Fruit fly (Drosophila melanogaster) whole organism, embryonic: ENCODE results near the gene Rfx.

ENCODE experiments used
- Adf1 ChIP-seq: fragments of 200-800 bp; sonication (Bioruptor generic); IDR thresholded peaks from 2 replicates; pipeline ENCODE4 v1.3.6; 2022; ENCODE audit warnings: missing biosample characterization, missing genetic modification characterization
- Aef1 ChIP-seq: fragments of 200-800 bp; sonication (Bioruptor generic); IDR thresholded peaks from 3 replicates; pipeline ENCODE4 v1.3.6; 2022; ENCODE audit warnings: missing biosample characterization, missing genetic modification characterization
- CG10366 ChIP-seq: fragments of 200-800 bp; sonication (Bioruptor generic); IDR thresholded peaks from 2 replicates; pipeline ENCODE4 v1.3.6; 2022; ENCODE audit warnings: missing biosample characterization, missing genetic modification characterization
- CG11085 ChIP-seq: fragments of 200-800 bp; sonication (Bioruptor generic); IDR thresholded peaks from 2 replicates; pipeline ENCODE4 v1.3.6; 2022; ENCODE audit warnings: missing biosample characterization, missing genetic modification characterization
- CG11560 ChIP-seq: fragments of 200-800 bp; sonication (Bioruptor generic); IDR thresholded peaks from 3 replicates; pipeline ENCODE4 v1.3.6; 2022; ENCODE audit warnings: missing biosample characterization, missing genetic modification characterization
- CG11723 ChIP-seq: fragments of 200-800 bp; sonication (Bioruptor generic); optimal IDR thresholded peaks from 2 replicates; lab custom pipeline; 2017; ENCODE audit warnings: missing biosample characterization, mild to moderate bottlenecking, missing genetic modification characterization
- CG12219 ChIP-seq: fragments of 200-800 bp; sonication (Bioruptor generic); optimal IDR thresholded peaks from 3 replicates; lab custom pipeline; 2018; ENCODE audit warnings: missing biosample characterization, mild to moderate bottlenecking, missing genetic modification characterization
- CG14441 ChIP-seq: fragments of 200-800 bp; sonication (Bioruptor generic); IDR thresholded peaks from 2 replicates; pipeline ENCODE4 v1.3.6; 2022; ENCODE audit warnings: missing biosample characterization, missing genetic modification characterization
- CG16813 ChIP-seq: fragments of 200-800 bp; sonication (Bioruptor generic); IDR thresholded peaks from 3 replicates; pipeline ENCODE4 v1.3.6; 2022; ENCODE audit warnings: missing biosample characterization, missing genetic modification characterization; ENCODE audit not compliant: partially characterized antibody
- CG2120 ChIP-seq: fragments of 200-800 bp; sonication (Bioruptor generic); optimal IDR thresholded peaks from 3 replicates; lab custom pipeline; 2016; ENCODE audit warnings: missing biosample characterization, missing genetic modification characterization
- CG2199 ChIP-seq: fragments of 200-800 bp; sonication (Bioruptor generic); IDR thresholded peaks from 3 replicates; pipeline ENCODE4 v1.3.6; 2022; ENCODE audit warnings: missing biosample characterization, missing genetic modification characterization
- CG2678 ChIP-seq: fragments of 200-800 bp; sonication (Bioruptor generic); optimal IDR thresholded peaks from 3 replicates; lab custom pipeline; 2019; ENCODE audit warnings: missing biosample characterization, mild to moderate bottlenecking, missing genetic modification characterization, moderate library complexity
- CG2712 ChIP-seq: fragments of 200-800 bp; optimal IDR thresholded peaks from 3 replicates; lab custom pipeline; 2019; ENCODE audit warnings: missing biosample characterization, mild to moderate bottlenecking, missing genetic modification characterization, moderate library complexity
- CG3407 ChIP-seq: fragments of 200-800 bp; sonication (Bioruptor generic); optimal IDR thresholded peaks from 2 replicates; lab custom pipeline; 2018; ENCODE audit warnings: missing biosample characterization, mild to moderate bottlenecking, missing genetic modification characterization
- CG4404 ChIP-seq: fragments of 200-800 bp; sonication (Bioruptor generic); IDR thresholded peaks from 2 replicates; pipeline ENCODE4 v1.3.6; 2022; ENCODE audit warnings: missing biosample characterization, missing genetic modification characterization
- CG4820 ChIP-seq: fragments of 200-800 bp; sonication (Bioruptor generic); optimal IDR thresholded peaks from 3 replicates; lab custom pipeline; 2016; ENCODE audit warnings: missing biosample characterization, missing genetic modification characterization
- CG7372 ChIP-seq: fragments of 200-800 bp; sonication (Bioruptor generic); IDR thresholded peaks from 2 replicates; pipeline ENCODE4 v1.3.6; 2022; ENCODE audit warnings: missing biosample characterization, missing genetic modification characterization
- CG8765 ChIP-seq: fragments of 200-800 bp; sonication (Bioruptor generic); IDR thresholded peaks from 2 replicates; pipeline ENCODE4 v1.3.6; 2022; ENCODE audit warnings: missing biosample characterization, missing genetic modification characterization
- CG8924 ChIP-seq: fragments of 200-800 bp; optimal IDR thresholded peaks from 3 replicates; lab custom pipeline; 2019; ENCODE audit warnings: missing biosample characterization, mild to moderate bottlenecking, missing genetic modification characterization, moderate library complexity
- CG9932 ChIP-seq: fragments of 200-800 bp; sonication (Bioruptor generic); IDR thresholded peaks from 2 replicates; pipeline ENCODE4 v1.3.6; 2022; ENCODE audit warnings: missing biosample characterization, missing genetic modification characterization
- D ChIP-seq, 2 experiments: fragments of 200-800 bp in 1 of 2; fragments of >200 bp in 1 of 2; sonication (Bioruptor generic) in 1 of 2; optimal IDR thresholded peaks; 2 replicates in 1 of 2; 3 replicates in 1 of 2; lab custom pipeline; 2017; ENCODE audit warnings: mild to moderate bottlenecking in 1 of 2, missing biosample characterization in 1 of 2, missing genetic modification characterization in 1 of 2, missing genetic modification reagents in 1 of 2
- Eip74EF ChIP-seq, 2 experiments: fragments of 200-800 bp in 1 of 2; fragments of >200 bp in 1 of 2; sonication (Bioruptor generic) in 1 of 2; optimal IDR thresholded peaks; 2 replicates each; lab custom pipeline; 2017 to 2019; ENCODE audit warnings: missing biosample characterization in 2 of 2, missing genetic modification characterization in 2 of 2, mild to moderate bottlenecking in 1 of 2, moderate library complexity in 1 of 2
- HmgD ChIP-seq: fragments of 200-800 bp; sonication (Bioruptor generic); optimal IDR thresholded peaks from 3 replicates; lab custom pipeline; 2016; ENCODE audit warnings: missing biosample characterization, missing genetic modification characterization
- HmgZ ChIP-seq: fragments of 200-800 bp; sonication (Bioruptor generic); optimal IDR thresholded peaks from 2 replicates; lab custom pipeline; 2018; ENCODE audit warnings: missing biosample characterization, mild to moderate bottlenecking, missing genetic modification characterization
- Hmr ChIP-seq: fragments of 200-800 bp; sonication (Bioruptor generic); optimal IDR thresholded peaks from 3 replicates; lab custom pipeline; 2017; ENCODE audit warnings: mild to moderate bottlenecking, missing biosample characterization, missing genetic modification reagents, missing genetic modification characterization
- Jarid2 ChIP-seq: fragments of 200-800 bp; sonication (Bioruptor generic); optimal IDR thresholded peaks from 3 replicates; lab custom pipeline; 2017; ENCODE audit warnings: mild to moderate bottlenecking, missing biosample characterization, missing genetic modification reagents, missing genetic modification characterization
- Lpt ChIP-seq: fragments of >200 bp; optimal IDR thresholded peaks from 2 replicates; lab custom pipeline; 2018; ENCODE audit warnings: missing biosample characterization, missing genetic modification characterization
- NC2α ChIP-seq: fragments of 200-800 bp; sonication (Bioruptor generic); optimal IDR thresholded peaks from 2 replicates; lab custom pipeline; 2016; ENCODE audit warnings: missing biosample characterization, missing genetic modification characterization
- NfI ChIP-seq: fragments of 200-800 bp; sonication (Bioruptor generic); optimal IDR thresholded peaks from 3 replicates; lab custom pipeline; 2018; ENCODE audit warnings: missing biosample characterization, mild to moderate bottlenecking, missing genetic modification characterization, moderate library complexity
- Ssrp ChIP-seq: fragments of 200-800 bp; sonication (Bioruptor generic); optimal IDR thresholded peaks from 2 replicates; lab custom pipeline; 2018; ENCODE audit warnings: missing biosample characterization, mild to moderate bottlenecking, missing genetic modification characterization, moderate library complexity
- Trl ChIP-seq, 3 experiments: fragments of >200 bp in 2 of 3; fragments of 200-800 bp in 1 of 3; sonication (Bioruptor generic) in 1 of 3; optimal IDR thresholded peaks; 2 replicates in 1 of 3; 3 replicates in 2 of 3; lab custom pipeline; 2016 to 2017; ENCODE audit warnings: missing biosample characterization in 1 of 3, missing genetic modification characterization in 1 of 3
- Usf ChIP-seq: fragments of 200-800 bp; sonication (Bioruptor generic); optimal IDR thresholded peaks from 2 replicates; lab custom pipeline; 2017; ENCODE audit warnings: missing genotype, missing biosample characterization, missing genetic modification characterization
- abd-A ChIP-seq: fragments of 200-800 bp; sonication (Bioruptor generic); optimal IDR thresholded peaks from 3 replicates; lab custom pipeline; 2019; ENCODE audit warnings: missing biosample characterization, mild to moderate bottlenecking, missing genetic modification characterization, moderate library complexity
- bcd ChIP-seq: fragments of 200-800 bp; sonication (Bioruptor generic); optimal IDR thresholded peaks from 2 replicates; lab custom pipeline; 2017; ENCODE audit warnings: missing biosample characterization, mild to moderate bottlenecking, missing genetic modification characterization
- croc ChIP-seq: fragments of 200-800 bp; sonication (Bioruptor generic); conservative IDR thresholded peaks from 3 replicates; pipeline ENCODE4 v1.3.6; 2022; ENCODE audit warnings: missing biosample characterization, missing genetic modification characterization
- dmrt99B ChIP-seq: fragments of 200-800 bp; sonication (Bioruptor generic); optimal IDR thresholded peaks from 2 replicates; lab custom pipeline; 2018; ENCODE audit warnings: missing biosample characterization, mild to moderate bottlenecking, missing genetic modification characterization, moderate library complexity
- esg ChIP-seq: fragments of 200-800 bp; sonication (Bioruptor generic); conservative IDR thresholded peaks from 2 replicates; pipeline ENCODE4 v1.3.6; 2022; ENCODE audit warnings: missing biosample characterization, missing genetic modification characterization
- ewg ChIP-seq: fragments of 200-800 bp; sonication (Bioruptor generic); optimal IDR thresholded peaks from 3 replicates; lab custom pipeline; 2017; ENCODE audit warnings: mild to moderate bottlenecking, missing biosample characterization, missing genetic modification reagents, missing genetic modification characterization
- h ChIP-seq: fragments of >200 bp; optimal IDR thresholded peaks from 2 replicates; lab custom pipeline; 2017
- insv ChIP-seq, 2 experiments: fragments of 200-800 bp; sonication (Bioruptor generic); optimal IDR thresholded peaks; 3 replicates each; lab custom pipeline; 2016 to 2018; ENCODE audit warnings: missing biosample characterization in 2 of 2, missing genetic modification characterization in 2 of 2
- jigr1 ChIP-seq: fragments of 200-800 bp; sonication (Bioruptor generic); IDR thresholded peaks from 3 replicates; pipeline ENCODE4 v1.3.6; 2022; ENCODE audit warnings: missing biosample characterization, missing genetic modification characterization
- luna ChIP-seq: fragments of 200-800 bp; sonication (Bioruptor generic); optimal IDR thresholded peaks from 2 replicates; lab custom pipeline; 2016; ENCODE audit warnings: missing biosample characterization, missing genetic modification characterization
- pfk ChIP-seq: fragments of 200-800 bp; sonication (Bioruptor generic); optimal IDR thresholded peaks from 2 replicates; lab custom pipeline; 2018; ENCODE audit warnings: missing biosample characterization, mild to moderate bottlenecking, missing genetic modification characterization, moderate library complexity
- sens-2 ChIP-seq: fragments of 200-800 bp; sonication (Bioruptor generic); IDR thresholded peaks from 2 replicates; pipeline ENCODE4 v1.3.6; 2022; ENCODE audit warnings: missing biosample characterization, missing genetic modification characterization
- seq ChIP-seq: fragments of 200-800 bp; sonication (Bioruptor generic); IDR thresholded peaks from 2 replicates; pipeline ENCODE4 v1.3.6; 2022; ENCODE audit warnings: missing biosample characterization, missing genetic modification characterization
- sima ChIP-seq: fragments of 200-800 bp; sonication (Bioruptor generic); optimal IDR thresholded peaks from 2 replicates; lab custom pipeline; 2016; ENCODE audit warnings: missing biosample characterization, missing genetic modification characterization
- sob ChIP-seq: fragments of 200-800 bp; sonication (Bioruptor generic); IDR thresholded peaks from 2 replicates; pipeline ENCODE4 v1.3.6; 2022; ENCODE audit warnings: missing biosample characterization, missing genetic modification characterization
- tin ChIP-seq: fragments of 200-800 bp; sonication (Bioruptor generic); optimal IDR thresholded peaks from 3 replicates; lab custom pipeline; 2016; ENCODE audit warnings: missing biosample characterization, missing genetic modification characterization
- ttk ChIP-seq: fragments of 200-800 bp; sonication (Bioruptor generic); IDR thresholded peaks from 2 replicates; pipeline ENCODE4 v2.1.2; 2022; ENCODE audit warnings: missing biosample characterization, missing genetic modification characterization

The Rfx gene

dm6 chr3R:10356563-10357363 is 21.1 kb downstream of the Rfx start (continued):
- TF ChIP-seq abd-A (tag; lab: Kevin White, UChicago) (no peak), CG2199 (GFP tag; lab: Robert Waterston, UW) (no peak), CG2712 (peak; percentile 87), CG16813 (GFP tag; lab: Robert Waterston, UW) (no peak), Aef1 (GFP tag; lab: Robert Waterston, UW) (no peak), CG3407 (peak; percentile 76), sens-2 (GFP tag; lab: Robert Waterston, UW) (no peak), CG11085 (no peak), CG12219 (GFP tag; lab: Kevin White, UChicago) (peak; percentile 77), pfk (no peak), D (optimal IDR thresholded peaks at IDR 0.05; lab: Kevin White, UChicago) (no peak), D (GFP tag; optimal IDR thresholded peaks at IDR 0.05; lab: Kevin White, UChicago) (peak; percentile 67), CG14441 (no peak), seq (GFP tag; lab: Robert Waterston, UW) (no peak), CG2120 (peak; percentile 80), h (lab: Kevin White, UChicago) (no peak), HmgZ (tag; lab: Kevin White, UChicago) (peak; percentile 42), Adf1 (GFP tag; lab: Robert Waterston, UW) (no peak), CG8924 (tag; lab: Kevin White, UChicago) (peak; percentile 83), Usf (GFP tag; lab: Kevin White, UChicago) (peak; percentile 59), dmrt99B (tag; lab: Kevin White, UChicago) (peak; percentile 85), CG4404 (GFP tag; lab: Robert Waterston, UW) (no peak), CG10366 (GFP tag; lab: Robert Waterston, UW) (no peak; the same call in 1 of the 2 replicates), sob (GFP tag; lab: Robert Waterston, UW) (no peak), sima (GFP tag; lab: Kevin White, UChicago) (peak; percentile 57), CG8765 (GFP tag; lab: Robert Waterston, UW) (no peak), CG11560 (tag; lab: Robert Waterston, UW) (no peak), CG7372 (no peak), esg (GFP tag; lab: Robert Waterston, UW) (no peak; the same call in 1 of the 2 replicates), insv (GFP tag; optimal IDR thresholded peaks at IDR 0.05; lab: Kevin White, UChicago) (no peak), CG4820 (GFP tag; lab: Kevin White, UChicago) (peak; percentile 76), CG9932 (GFP tag; lab: Robert Waterston, UW) (no peak), HmgD (no peak), croc (GFP tag; lab: Robert Waterston, UW) (peak; percentile 71), Hmr (peak; percentile 86), jigr1 (GFP tag; lab: Robert Waterston, UW) (no peak), Jarid2 (GFP tag; lab: Kevin White, UChicago) (peak; percentile 15), Lpt (GFP tag; lab: Kevin White, UChicago) (no peak), NC2α (peak; percentile 14), Ssrp (tag; lab: Kevin White, UChicago) (peak; percentile 71), Trl (optimal IDR thresholded peaks at IDR 0.05; lab: Kevin White, UChicago) (peak in 1 of 2 experiments; percentile 65), Trl (GFP tag; optimal IDR thresholded peaks at IDR 0.05; lab: Kevin White, UChicago) (peak; percentile 58), luna (GFP tag; lab: Kevin White, UChicago) (no peak), tin (GFP tag; lab: Kevin White, UChicago) (peak; percentile 70), bcd (GFP tag; lab: Kevin White, UChicago) (peak; percentile 76), ewg (GFP tag; lab: Kevin White, UChicago) (peak; percentile 56), CG11723 (peak; percentile 38), ttk (no peak), NfI (GFP tag; lab: Kevin White, UChicago) (peak; percentile 64), CG2678 (tag; lab: Kevin White, UChicago) (peak; percentile 90), Eip74EF (GFP tag; optimal IDR thresholded peaks at IDR 0.05; lab: Kevin White, UChicago) (no peak)
